Worm (Caenorhabditis elegans) whole organism, L1 larva: Measurements from ENCODE around the gene nlg-1.

Experiments used
- aly-2 ChIP-seq: fragments of 150-350 bp; optimal IDR thresholded peaks from 2 replicates; lab custom pipeline; 2014; ENCODE audit warnings: missing biosample characterization, missing genetic modification characterization
- blmp-1 ChIP-seq: fragments of 150-350 bp; optimal IDR thresholded peaks from 2 replicates; lab custom pipeline; 2014; ENCODE audit warnings: missing biosample characterization, missing genetic modification characterization
- elt-2 ChIP-seq: sonication (generic microtip); optimal IDR thresholded peaks from 2 replicates; lab custom pipeline; 2016; ENCODE audit warnings: missing genetic modification characterization, mild to moderate bottlenecking, inconsistent platforms, missing compliant biosample characterization, missing genetic modification reagents
- fos-1 ChIP-seq: fragments of 150-350 bp; optimal IDR thresholded peaks from 2 replicates; lab custom pipeline; 2014; ENCODE audit warnings: missing biosample characterization, missing genetic modification characterization
- lin-39 ChIP-seq: fragments of 150-350 bp; optimal IDR thresholded peaks from 2 replicates; lab custom pipeline; 2014; ENCODE audit warnings: missing biosample characterization, missing genetic modification reagents, missing genetic modification characterization
- mep-1 ChIP-seq: fragments of 150-350 bp; optimal IDR thresholded peaks from 2 replicates; lab custom pipeline; 2014; ENCODE audit warnings: missing biosample characterization, missing genetic modification characterization
- nhr-11 ChIP-seq: fragments of 150-350 bp; optimal IDR thresholded peaks from 2 replicates; lab custom pipeline; 2014; ENCODE audit warnings: missing biosample characterization, missing genetic modification characterization
- nhr-12 ChIP-seq: sonication (generic microtip); optimal IDR thresholded peaks from 2 replicates; lab custom pipeline; 2017; ENCODE audit warnings: missing biosample characterization, missing genetic modification characterization
- nhr-237 ChIP-seq: fragments of 150-350 bp; optimal IDR thresholded peaks from 2 replicates; lab custom pipeline; 2014; ENCODE audit warnings: missing biosample characterization, missing genetic modification characterization
- tbx-2 ChIP-seq: sonication (generic microtip); optimal IDR thresholded peaks from 2 replicates; lab custom pipeline; 2016; ENCODE audit warnings: missing genetic modification characterization, missing compliant biosample characterization
- unc-62 ChIP-seq: fragments of 150-350 bp; optimal IDR thresholded peaks from 2 replicates; lab custom pipeline; 2014; ENCODE audit warnings: missing biosample characterization, missing genetic modification reagents, missing genetic modification characterization
- zag-1 ChIP-seq: fragments of 150-350 bp; optimal IDR thresholded peaks from 2 replicates; lab custom pipeline; 2014; ENCODE audit warnings: missing biosample characterization, missing genetic modification characterization

DNA sequence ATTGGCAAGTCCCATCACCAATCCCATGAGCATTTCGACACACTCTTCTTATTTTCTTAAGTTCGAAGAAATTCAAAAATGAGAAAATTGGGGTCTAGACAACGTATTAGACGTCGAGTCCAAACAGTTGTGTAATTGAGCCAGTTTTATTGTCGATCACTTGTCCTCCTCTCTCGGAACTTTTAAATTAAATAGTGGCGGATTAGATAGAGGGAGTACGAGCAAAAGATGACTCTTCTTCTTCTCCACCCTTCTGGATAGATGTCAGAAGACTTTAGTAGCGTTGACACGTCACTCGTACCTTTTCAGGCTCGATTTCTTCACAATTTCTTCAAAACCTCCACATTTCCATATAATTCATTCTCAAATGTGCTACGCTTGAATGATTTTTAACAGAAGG is 15.8 kb downstream of the nlg-1 start:
- no peak for TF ChIP-seq zag-1
- no peak for TF ChIP-seq blmp-1 (tag; lab: Kevin White, UChicago)
- TF ChIP-seq nhr-11 (tag; lab: Kevin White, UChicago), result no peak
- TF ChIP-seq aly-2 (tag; lab: Kevin White, UChicago), result no peak
- TF ChIP-seq nhr-12, result no peak
- TF ChIP-seq fos-1 (tag; lab: Kevin White, UChicago), result no peak
- TF ChIP-seq nhr-237, result no peak
- TF ChIP-seq tbx-2, result no peak
- no peak for TF ChIP-seq mep-1
- TF ChIP-seq lin-39 (tag; lab: Kevin White, UChicago), result no peak
- no peak for TF ChIP-seq unc-62
- TF ChIP-seq elt-2 (tag; lab: Kevin White, UChicago), result no peak
